Worm (Caenorhabditis elegans) whole organism, L3 larva: ENCODE results near the gene F35A5.5.

Experiments used
- ceh-9 ChIP-seq: sonication (generic microtip); optimal IDR thresholded peaks from 2 replicates; lab custom pipeline; 2018; ENCODE audit warnings: missing biosample characterization, missing genetic modification characterization
- elt-1 ChIP-seq: fragments of 150-350 bp; optimal IDR thresholded peaks from 2 replicates; lab custom pipeline; 2014; ENCODE audit warnings: missing biosample characterization, missing genetic modification characterization
- hmg-11 ChIP-seq: sonication (generic microtip); optimal IDR thresholded peaks from 2 replicates; lab custom pipeline; 2016; ENCODE audit warnings: missing genetic modification characterization, missing compliant biosample characterization
- nhr-12 ChIP-seq: fragments of 150-350 bp; optimal IDR thresholded peaks from 2 replicates; lab custom pipeline; 2014; ENCODE audit warnings: missing biosample characterization, missing genetic modification characterization
- nhr-43 ChIP-seq: sonication (generic microtip); optimal IDR thresholded peaks from 2 replicates; lab custom pipeline; 2016; ENCODE audit warnings: mild to moderate bottlenecking, missing genetic modification characterization, missing compliant biosample characterization; ENCODE audit not compliant: poor library complexity, severe bottlenecking
- snpc-4 ChIP-seq: fragments of 150-350 bp; optimal IDR thresholded peaks from 2 replicates; lab custom pipeline; 2014; ENCODE audit warnings: missing biosample characterization, missing genetic modification characterization
- unc-62 ChIP-seq: fragments of 150-350 bp; sonication (generic microtip); optimal IDR thresholded peaks from 4 replicates; lab custom pipeline; 2014; ENCODE audit warnings: missing biosample characterization, missing genetic modification reagents, missing genetic modification characterization
- zag-1 ChIP-seq: fragments of 150-350 bp; optimal IDR thresholded peaks from 2 replicates; lab custom pipeline; 2014; ENCODE audit warnings: missing biosample characterization, missing genetic modification characterization

DNA sequence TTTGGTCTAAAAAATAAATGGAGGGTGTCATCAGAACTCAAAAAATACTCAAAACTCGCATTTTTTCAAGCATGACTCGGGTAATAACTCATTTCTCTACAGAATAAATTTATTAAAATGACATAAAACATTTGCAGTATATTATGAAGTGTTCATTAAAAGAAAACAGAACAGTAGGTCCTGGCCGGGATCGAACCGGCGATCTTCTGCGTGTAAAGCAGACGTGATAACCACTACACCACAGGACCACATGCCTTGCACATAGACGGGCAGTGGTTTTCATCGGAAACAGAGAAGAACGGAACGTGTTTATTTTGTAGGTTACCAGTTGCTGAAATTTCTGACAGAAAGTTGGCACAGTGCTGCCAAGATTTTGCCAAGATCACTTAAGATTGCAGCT lies 2.2 kb downstream of the F35A5.5 start:
- TF ChIP-seq zag-1 (tag; lab: Kevin White, UChicago) = no peak
- TF ChIP-seq nhr-12 (tag; lab: Kevin White, UChicago) = no peak
- no peak for TF ChIP-seq snpc-4
- no peak for TF ChIP-seq elt-1 (tag; lab: Kevin White, UChicago)
- no peak for TF ChIP-seq unc-62 (GFP tag; lab: Kevin White, UChicago)
- peak; percentile 28 for TF ChIP-seq nhr-43 (tag; lab: Kevin White, UChicago)
- no peak for TF ChIP-seq ceh-9
- TF ChIP-seq hmg-11 (tag; lab: Kevin White, UChicago) = no peak
